Fruit fly (Drosophila melanogaster) whole organism, embryonic: ENCODE data around the gene gce.

Experiments
- Bgb ChIP-seq: fragments of 200-800 bp; sonication (Bioruptor generic); IDR thresholded peaks from 2 replicates; pipeline ENCODE4 v1.3.6; 2022; ENCODE audit warnings: missing biosample characterization, missing genetic modification characterization; ENCODE audit not compliant: partially characterized antibody
- CG10274 ChIP-seq: fragments of 200-800 bp; sonication (Bioruptor generic); optimal IDR thresholded peaks from 3 replicates; lab custom pipeline; 2017; ENCODE audit warnings: missing biosample characterization, mild to moderate bottlenecking, missing genetic modification characterization
- CG12659 ChIP-seq: fragments of 200-800 bp; sonication (Bioruptor generic); optimal IDR thresholded peaks from 3 replicates; lab custom pipeline; 2017; ENCODE audit warnings: mild to moderate bottlenecking, missing biosample characterization, missing genetic modification reagents, missing genetic modification characterization
- CG12769 ChIP-seq: fragments of 200-800 bp; sonication (Bioruptor generic); optimal IDR thresholded peaks from 2 replicates; lab custom pipeline; 2019; ENCODE audit warnings: missing biosample characterization, mild to moderate bottlenecking, missing genetic modification characterization, moderate library complexity
- CG14710 ChIP-seq: fragments of 200-800 bp; sonication (Bioruptor generic); optimal IDR thresholded peaks from 3 replicates; lab custom pipeline; 2019; ENCODE audit warnings: missing biosample characterization, mild to moderate bottlenecking, missing genetic modification characterization, moderate library complexity
- CG15514 ChIP-seq: fragments of 200-800 bp; sonication (Bioruptor generic); optimal IDR thresholded peaks from 3 replicates; lab custom pipeline; 2017; ENCODE audit warnings: missing biosample characterization, missing genetic modification characterization, mild to moderate bottlenecking, moderate library complexity, missing genetic modification reagents
- CG17186 ChIP-seq: fragments of 200-800 bp; sonication (Bioruptor generic); optimal IDR thresholded peaks from 3 replicates; lab custom pipeline; 2017; ENCODE audit warnings: missing biosample characterization, missing genetic modification reagents, missing genetic modification characterization
- CG32767 ChIP-seq: fragments of 200-800 bp; sonication (Bioruptor generic); IDR thresholded peaks from 2 replicates; pipeline ENCODE4 v1.3.6; 2022; ENCODE audit warnings: missing biosample characterization, missing genetic modification characterization
- CG4282 ChIP-seq: fragments of 200-800 bp; sonication (Bioruptor generic); optimal IDR thresholded peaks from 2 replicates; lab custom pipeline; 2016; ENCODE audit warnings: missing biosample characterization, missing genetic modification characterization
- CG4360 ChIP-seq: fragments of 200-800 bp; sonication (Bioruptor generic); IDR thresholded peaks from 2 replicates; pipeline ENCODE4 v1.3.6; 2022; ENCODE audit warnings: missing biosample characterization, missing genetic modification characterization
- CG9437 ChIP-seq: fragments of 200-800 bp; sonication (Bioruptor generic); optimal IDR thresholded peaks from 2 replicates; lab custom pipeline; 2018; ENCODE audit warnings: missing biosample characterization, mild to moderate bottlenecking, missing genetic modification characterization
- CG9797 ChIP-seq: fragments of 200-800 bp; sonication (Bioruptor generic); optimal IDR thresholded peaks from 3 replicates; lab custom pipeline; 2018; ENCODE audit warnings: missing biosample characterization, mild to moderate bottlenecking, missing genetic modification characterization
- D19A ChIP-seq: fragments of 200-800 bp; optimal IDR thresholded peaks from 3 replicates; lab custom pipeline; 2019; ENCODE audit warnings: missing biosample characterization, mild to moderate bottlenecking, missing genetic modification characterization, moderate library complexity
- Dp ChIP-seq: fragments of 200-800 bp; sonication (Bioruptor generic); optimal IDR thresholded peaks from 2 replicates; lab custom pipeline; 2018; ENCODE audit warnings: missing biosample characterization, mild to moderate bottlenecking, missing genetic modification characterization, moderate library complexity
- Ets97D ChIP-seq: fragments of 200-800 bp; sonication (Bioruptor generic); optimal IDR thresholded peaks from 3 replicates; lab custom pipeline; 2016; ENCODE audit warnings: missing biosample characterization, missing genetic modification characterization
- Hey ChIP-seq: fragments of 200-800 bp; sonication (Bioruptor generic); optimal IDR thresholded peaks from 3 replicates; lab custom pipeline; 2018; ENCODE audit warnings: missing biosample characterization, mild to moderate bottlenecking, missing genetic modification characterization
- HmgZ ChIP-seq: fragments of 200-800 bp; sonication (Bioruptor generic); optimal IDR thresholded peaks from 2 replicates; lab custom pipeline; 2018; ENCODE audit warnings: missing biosample characterization, mild to moderate bottlenecking, missing genetic modification characterization
- Hmr ChIP-seq: fragments of 200-800 bp; sonication (Bioruptor generic); optimal IDR thresholded peaks from 3 replicates; lab custom pipeline; 2017; ENCODE audit warnings: mild to moderate bottlenecking, missing biosample characterization, missing genetic modification reagents, missing genetic modification characterization
- Lhr ChIP-seq: fragments of 200-800 bp; sonication (Bioruptor generic); optimal IDR thresholded peaks from 3 replicates; lab custom pipeline; 2017; ENCODE audit warnings: mild to moderate bottlenecking, missing biosample characterization, missing genetic modification reagents, missing genetic modification characterization
- Med ChIP-seq: fragments of 200-800 bp; sonication (Bioruptor generic); peaks from one replicate; lab custom pipeline; 2016; ENCODE audit warnings: missing biosample characterization, missing genetic modification characterization, mild to moderate bottlenecking, inconsistent platforms, moderate library complexity
- NC2α ChIP-seq: fragments of 200-800 bp; sonication (Bioruptor generic); optimal IDR thresholded peaks from 2 replicates; lab custom pipeline; 2016; ENCODE audit warnings: missing biosample characterization, missing genetic modification characterization
- Opbp ChIP-seq: fragments of 200-800 bp; sonication (Bioruptor generic); IDR thresholded peaks from 3 replicates; pipeline ENCODE4 v1.3.6; 2022; ENCODE audit warnings: missing biosample characterization, missing genetic modification characterization; ENCODE audit not compliant: partially characterized antibody
- Poxn ChIP-seq: fragments of 200-800 bp; sonication (Bioruptor generic); IDR thresholded peaks from 2 replicates; pipeline ENCODE4 v1.3.6; 2022; ENCODE audit warnings: missing biosample characterization, missing genetic modification characterization
- Ptx1 ChIP-seq: fragments of 200-800 bp; sonication (Bioruptor generic); IDR thresholded peaks from 2 replicates; pipeline ENCODE4 v1.3.6; 2022; ENCODE audit warnings: missing biosample characterization, missing genetic modification characterization
- Rx ChIP-seq: fragments of 200-800 bp; sonication (Bioruptor generic); IDR thresholded peaks from 2 replicates; pipeline ENCODE4 v1.3.6; 2022; ENCODE audit warnings: missing biosample characterization, missing genetic modification characterization
- Sry-δ ChIP-seq: fragments of 200-800 bp; sonication (Bioruptor generic); optimal IDR thresholded peaks from 2 replicates; lab custom pipeline; 2016; ENCODE audit warnings: missing biosample characterization, missing genetic modification characterization
- amos ChIP-seq: fragments of 200-800 bp; sonication (Bioruptor generic); IDR thresholded peaks from 2 replicates; pipeline ENCODE4 v1.3.6; 2022; ENCODE audit warnings: missing biosample characterization, missing genetic modification characterization; ENCODE audit not compliant: partially characterized antibody
- bbx ChIP-seq: fragments of 200-800 bp; sonication (Bioruptor generic); IDR thresholded peaks from 2 replicates; pipeline ENCODE4 v1.3.6; 2022; ENCODE audit warnings: missing biosample characterization, missing genetic modification characterization; ENCODE audit not compliant: partially characterized antibody
- cas ChIP-seq: fragments of 200-800 bp; sonication (Bioruptor generic); IDR thresholded peaks from 2 replicates; pipeline ENCODE4 v1.3.6; 2022; ENCODE audit warnings: missing biosample characterization, missing genetic modification characterization
- cg ChIP-seq: fragments of 200-800 bp; sonication (Bioruptor generic); optimal IDR thresholded peaks from 3 replicates; lab custom pipeline; 2019; ENCODE audit warnings: missing biosample characterization, mild to moderate bottlenecking, missing genetic modification characterization, moderate library complexity
- crol ChIP-seq: fragments of 200-800 bp; sonication (Bioruptor generic); IDR thresholded peaks from 2 replicates; pipeline ENCODE4 v1.3.6; 2022; ENCODE audit warnings: missing biosample characterization, missing genetic modification characterization
- en ChIP-seq: fragments of 200-800 bp; sonication (Bioruptor generic); optimal IDR thresholded peaks from 2 replicates; lab custom pipeline; 2016; ENCODE audit warnings: missing biosample characterization, missing genetic modification characterization
- exex ChIP-seq: fragments of 200-800 bp; sonication (Bioruptor generic); optimal IDR thresholded peaks from 4 replicates; lab custom pipeline; 2018; ENCODE audit warnings: missing biosample characterization, mild to moderate bottlenecking, missing genetic modification characterization, moderate library complexity
- fd102C ChIP-seq: fragments of 200-800 bp; sonication (Bioruptor generic); optimal IDR thresholded peaks from 2 replicates; lab custom pipeline; 2018; ENCODE audit warnings: missing biosample characterization, mild to moderate bottlenecking, missing genetic modification characterization, moderate library complexity
- gcm2 ChIP-seq: fragments of 200-800 bp; sonication (Bioruptor generic); optimal IDR thresholded peaks from 2 replicates; lab custom pipeline; 2016; ENCODE audit warnings: missing biosample characterization, missing genetic modification characterization
- grau ChIP-seq: fragments of 200-800 bp; optimal IDR thresholded peaks from 3 replicates; lab custom pipeline; 2019; ENCODE audit warnings: missing biosample characterization, mild to moderate bottlenecking, missing genetic modification characterization, moderate library complexity
- insv ChIP-seq, 2 experiments: fragments of 200-800 bp; sonication (Bioruptor generic); optimal IDR thresholded peaks; 3 replicates each; lab custom pipeline; 2016 to 2018; ENCODE audit warnings: missing biosample characterization in 2 of 2, missing genetic modification characterization in 2 of 2
- lab ChIP-seq: fragments of 200-800 bp; sonication (Bioruptor generic); optimal IDR thresholded peaks from 3 replicates; lab custom pipeline; 2017; ENCODE audit warnings: missing biosample characterization, missing genetic modification characterization, mild to moderate bottlenecking, moderate library complexity, missing genetic modification reagents
- nerfin-1 ChIP-seq: fragments of 200-800 bp; sonication (Bioruptor generic); optimal IDR thresholded peaks from 3 replicates; lab custom pipeline; 2019; ENCODE audit warnings: missing biosample characterization, mild to moderate bottlenecking, missing genetic modification characterization, moderate library complexity
- pzg ChIP-seq: fragments of 200-800 bp; sonication (Bioruptor generic); optimal IDR thresholded peaks from 3 replicates; lab custom pipeline; 2018; ENCODE audit warnings: missing biosample characterization, mild to moderate bottlenecking, missing genetic modification characterization, moderate library complexity
- sd ChIP-seq: fragments of 200-800 bp; sonication (Bioruptor generic); optimal IDR thresholded peaks from 3 replicates; lab custom pipeline; 2018; ENCODE audit warnings: missing biosample characterization, mild to moderate bottlenecking, missing genetic modification characterization, moderate library complexity
- sr ChIP-seq: fragments of 200-800 bp; sonication (Bioruptor generic); IDR thresholded peaks from 3 replicates; pipeline ENCODE4 v1.3.6; 2022; ENCODE audit warnings: missing biosample characterization, missing genetic modification characterization
- ssp ChIP-seq: fragments of 200-800 bp; sonication (Bioruptor generic); IDR thresholded peaks from 2 replicates; pipeline ENCODE4 v1.3.6; 2022; ENCODE audit warnings: missing biosample characterization, missing genetic modification characterization
- trem ChIP-seq: fragments of 200-800 bp; optimal IDR thresholded peaks from 3 replicates; lab custom pipeline; 2019; ENCODE audit warnings: missing biosample characterization, mild to moderate bottlenecking, missing genetic modification characterization, moderate library complexity
- trh ChIP-seq: fragments of 200-800 bp; sonication (Bioruptor generic); optimal IDR thresholded peaks from 2 replicates; lab custom pipeline; 2016; ENCODE audit warnings: missing biosample characterization, missing genetic modification characterization
- unc-4 ChIP-seq: fragments of 200-800 bp; sonication (Bioruptor generic); IDR thresholded peaks from 2 replicates; pipeline ENCODE4 v1.3.6; 2022; ENCODE audit warnings: missing biosample characterization, missing genetic modification characterization; ENCODE audit not compliant: partially characterized antibody
- z ChIP-seq: fragments of 200-800 bp; sonication (Bioruptor generic); IDR thresholded peaks from 3 replicates; pipeline ENCODE4 v1.3.6; 2022; ENCODE audit warnings: missing biosample characterization, missing genetic modification characterization

The gce gene

DNA sequence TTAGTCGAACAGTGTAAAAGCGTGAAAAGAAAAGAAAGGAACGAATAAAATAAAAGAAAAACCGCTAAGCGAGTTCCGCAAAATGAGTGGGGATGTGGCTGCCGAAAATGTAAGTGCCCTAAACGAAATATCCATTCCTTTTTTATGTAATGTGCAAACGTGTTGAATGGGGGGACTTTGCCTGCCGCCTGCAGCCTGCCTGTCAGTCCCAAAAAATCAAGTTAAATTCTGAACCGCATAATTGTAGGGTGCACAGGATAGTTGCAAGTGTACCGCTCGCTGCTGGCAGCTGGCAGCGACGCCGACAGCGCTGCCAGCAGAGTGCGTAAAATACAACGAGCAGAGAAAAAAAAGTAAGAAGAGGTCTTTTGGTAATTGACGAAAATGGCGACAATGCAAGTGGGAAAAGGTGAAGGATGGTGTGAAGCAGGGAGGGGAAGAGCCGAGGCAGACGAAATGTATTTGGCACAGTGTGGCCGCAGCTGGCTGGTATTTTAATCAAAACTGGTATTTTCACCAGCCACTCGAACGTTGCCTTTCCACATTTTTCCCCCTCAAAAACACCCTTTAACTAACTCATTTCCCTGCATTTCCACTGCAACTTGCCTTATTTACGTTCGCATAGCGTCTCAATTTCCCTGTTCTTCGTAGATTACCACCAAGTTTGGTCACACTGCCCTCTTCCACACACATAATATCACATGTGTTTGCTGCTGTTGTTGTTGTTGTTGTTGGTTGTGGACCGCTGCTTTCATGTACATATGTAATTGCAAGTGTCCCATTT, 22.3 kb downstream of the gce start (continued):
- TF ChIP-seq crol, result peak; percentile 97
- no peak for TF ChIP-seq sr
- TF ChIP-seq CG12659 (GFP tag; lab: Kevin White, UChicago), result peak; percentile 56
- peak; percentile 95 for TF ChIP-seq CG9797 (GFP tag; lab: Kevin White, UChicago)
- peak; percentile 92 for TF ChIP-seq CG4360 (GFP tag; lab: Robert Waterston, UW)
- TF ChIP-seq lab (GFP tag; lab: Kevin White, UChicago), result no peak
- peak in 1 of 2 experiments; percentile 48 for TF ChIP-seq insv (GFP tag; optimal IDR thresholded peaks at IDR 0.05; lab: Kevin White, UChicago)
- peak; percentile 35 for TF ChIP-seq nerfin-1
- TF ChIP-seq exex (tag; lab: Kevin White, UChicago), result peak; percentile 20
- no peak for TF ChIP-seq cas (GFP tag; lab: Robert Waterston, UW)
- TF ChIP-seq D19A (tag; lab: Kevin White, UChicago), result peak; percentile 2
- no peak for TF ChIP-seq trh (GFP tag; lab: Kevin White, UChicago)
- TF ChIP-seq Med (GFP tag; lab: Kevin White, UChicago), result peak; percentile 73
- no peak for TF ChIP-seq Rx (GFP tag; lab: Robert Waterston, UW)
- no peak for TF ChIP-seq Poxn (GFP tag; lab: Robert Waterston, UW)
- peak; percentile 25 for TF ChIP-seq sd
- no peak for TF ChIP-seq Hey (tag; lab: Kevin White, UChicago)
- TF ChIP-seq fd102C (GFP tag; lab: Kevin White, UChicago), result no peak
- TF ChIP-seq cg (GFP tag; lab: Kevin White, UChicago), result peak; percentile 55
- peak; percentile 50 for TF ChIP-seq Sry-δ
- peak; percentile 8 for TF ChIP-seq Hmr
- peak; percentile 44 for TF ChIP-seq CG12769
- peak; percentile 12 for TF ChIP-seq CG14710
- TF ChIP-seq trem (tag; lab: Kevin White, UChicago), result peak; percentile 25
- TF ChIP-seq Lhr, result peak; percentile 19
- peak; percentile 88 for TF ChIP-seq CG10274
- 0 out of 2 replicates have a peak, but pooled peaks have one; percentile 12 for TF ChIP-seq unc-4 (GFP tag; lab: Robert Waterston, UW)
- peak; percentile 5 for TF ChIP-seq Dp (GFP tag; lab: Kevin White, UChicago)
- peak; percentile 29; the same call in 1 of the 2 replicates for TF ChIP-seq amos (GFP tag; lab: Robert Waterston, UW)
- TF ChIP-seq bbx (GFP tag; lab: Robert Waterston, UW), result peak; percentile 26; the same call in 1 of the 2 replicates
- no peak for TF ChIP-seq gcm2
- TF ChIP-seq CG15514 (GFP tag; lab: Kevin White, UChicago), result peak; percentile 58
- no peak for TF ChIP-seq z (GFP tag; lab: Robert Waterston, UW)
- TF ChIP-seq en (GFP tag; lab: Kevin White, UChicago), result no peak
- peak; percentile 51 for TF ChIP-seq CG17186 (GFP tag; lab: Kevin White, UChicago)
- peak; percentile 22; the same call in 1 of the 2 replicates for TF ChIP-seq Bgb
- TF ChIP-seq grau (tag; lab: Kevin White, UChicago), result peak; percentile 6
- peak; percentile 71 for TF ChIP-seq pzg (GFP tag; lab: Kevin White, UChicago)
- TF ChIP-seq Ptx1 (GFP tag; lab: Robert Waterston, UW), result no peak; the same call in 1 of the 2 replicates
- TF ChIP-seq NC2α (GFP tag; lab: Kevin White, UChicago), result no peak
- peak; percentile 6 for TF ChIP-seq CG9437
- peak; percentile 2 for TF ChIP-seq Ets97D
- TF ChIP-seq HmgZ, result peak; percentile 62
- no peak for TF ChIP-seq CG4282 (GFP tag; lab: Kevin White, UChicago)
- peak; percentile 58; the same call in 2 of the 3 replicates for TF ChIP-seq Opbp (GFP tag; lab: Robert Waterston, UW)
- TF ChIP-seq ssp (GFP tag; lab: Robert Waterston, UW), result 0 out of 2 replicates have a peak, but pooled peaks have one; percentile 23
- TF ChIP-seq CG32767, result peak; percentile 22; the same call in 1 of the 2 replicates
